Worm (Caenorhabditis elegans) whole organism, L3 larva: Measurements from ENCODE around the gene hmg-5.

Source experiments
- R02D3.7 ChIP-seq: fragments of 150-350 bp; optimal IDR thresholded peaks from 2 replicates; lab custom pipeline; 2014; ENCODE audit warnings: missing biosample characterization, missing genetic modification characterization
- ama-1 ChIP-seq: fragments of 150-350 bp; optimal IDR thresholded peaks from 2 replicates; lab custom pipeline; 2018
- ceh-82 ChIP-seq: fragments of 150-350 bp; optimal IDR thresholded peaks from 2 replicates; lab custom pipeline; 2014; ENCODE audit warnings: missing biosample characterization, missing genetic modification characterization
- ceh-9 ChIP-seq: sonication (generic microtip); optimal IDR thresholded peaks from 2 replicates; lab custom pipeline; 2018; ENCODE audit warnings: missing biosample characterization, missing genetic modification characterization
- daf-12 ChIP-seq: fragments of 150-350 bp; optimal IDR thresholded peaks from 2 replicates; lab custom pipeline; 2014; ENCODE audit warnings: missing biosample characterization, missing genetic modification reagents, missing genetic modification characterization
- elt-1 ChIP-seq: fragments of 150-350 bp; optimal IDR thresholded peaks from 2 replicates; lab custom pipeline; 2014; ENCODE audit warnings: missing biosample characterization, missing genetic modification characterization
- elt-3 ChIP-seq, 3 experiments: fragments of 150-350 bp in 1 of 3; sonication (generic microtip) in 2 of 3; optimal IDR thresholded peaks; 2 replicates in 2 of 3; 4 replicates in 1 of 3; lab custom pipeline; 2014 to 2017; ENCODE audit warnings: missing biosample characterization in 3 of 3, missing genetic modification characterization in 3 of 3
- fkh-2 ChIP-seq: fragments of 150-350 bp; optimal IDR thresholded peaks from 2 replicates; lab custom pipeline; 2014; ENCODE audit warnings: missing biosample characterization, missing genetic modification reagents, missing genetic modification characterization
- fos-1 ChIP-seq: fragments of 150-350 bp; optimal IDR thresholded peaks from 2 replicates; lab custom pipeline; 2014; ENCODE audit warnings: missing biosample characterization, missing genetic modification characterization
- mml-1 ChIP-seq: fragments of 150-350 bp; sonication (generic microtip); optimal IDR thresholded peaks from 3 replicates; lab custom pipeline; 2014; ENCODE audit warnings: missing biosample characterization, missing genetic modification characterization
- nhr-12 ChIP-seq: fragments of 150-350 bp; optimal IDR thresholded peaks from 2 replicates; lab custom pipeline; 2014; ENCODE audit warnings: missing biosample characterization, missing genetic modification characterization
- nhr-28 ChIP-seq: fragments of 150-350 bp; optimal IDR thresholded peaks from 2 replicates; lab custom pipeline; 2014; ENCODE audit warnings: missing biosample characterization, missing genetic modification characterization
- pqm-1 ChIP-seq: fragments of 150-350 bp; optimal IDR thresholded peaks from 2 replicates; lab custom pipeline; 2017; ENCODE audit warnings: missing biosample characterization, missing genetic modification characterization, inconsistent platforms
- sea-2 ChIP-seq: fragments of 150-350 bp; sonication (generic microtip); optimal IDR thresholded peaks from 4 replicates; lab custom pipeline; 2014; ENCODE audit warnings: missing biosample characterization, missing genetic modification reagents, missing genetic modification characterization

DNA sequence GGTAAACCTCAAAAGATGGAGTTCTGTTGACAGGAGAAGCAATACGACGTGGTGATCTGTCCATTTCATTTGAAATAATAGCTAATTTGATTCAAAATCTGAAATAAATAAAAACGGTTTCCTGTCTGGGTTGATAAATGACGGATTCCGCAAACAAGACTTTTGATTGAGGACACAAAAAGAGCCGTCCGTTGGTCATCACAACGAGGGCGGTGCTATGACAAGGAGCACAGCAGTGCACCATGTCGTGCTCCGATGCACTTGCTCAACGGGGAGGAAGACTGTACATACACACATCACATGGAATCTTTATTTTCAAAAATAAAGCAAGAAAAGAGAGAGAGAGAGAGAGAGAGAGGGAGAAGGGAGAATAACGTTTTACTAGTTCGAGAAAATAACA is 4.3 kb downstream of the hmg-5 start, which contains the start of gene nep-16:
- no peak for TF ChIP-seq fkh-2 (tag; lab: Kevin White, UChicago)
- TF ChIP-seq R02D3.7 (tag; lab: Kevin White, UChicago): no peak
- TF ChIP-seq sea-2 (GFP tag; lab: Kevin White, UChicago): no peak
- no peak for TF ChIP-seq daf-12 (tag; lab: Kevin White, UChicago)
- no peak for TF ChIP-seq ceh-82 (tag; lab: Kevin White, UChicago)
- no peak for TF ChIP-seq elt-1
- no peak for TF ChIP-seq ama-1 (lab: Kevin White, UChicago)
- no peak for TF ChIP-seq elt-3 (tag; optimal IDR thresholded peaks at IDR 0.05; lab: Kevin White, UChicago)
- TF ChIP-seq nhr-28 (tag; lab: Kevin White, UChicago): no peak
- TF ChIP-seq ceh-9 (tag; lab: Kevin White, UChicago): no peak
- TF ChIP-seq nhr-12 (tag; lab: Kevin White, UChicago): no peak
- no peak for TF ChIP-seq mml-1 (tag; lab: Kevin White, UChicago)
- no peak for TF ChIP-seq fos-1 (tag; lab: Kevin White, UChicago)
- no peak for TF ChIP-seq pqm-1
